Worm (Caenorhabditis elegans) whole organism, L2 larva: Measurements from ENCODE around the gene trd-1.
A peak's percentile ranks its signal among the peaks of the same experiment; 100 is the strongest.

Experiments
- C34F6.9 ChIP-seq: fragments of 150-350 bp; optimal IDR thresholded peaks from 2 replicates; lab custom pipeline; 2014; ENCODE audit warnings: missing biosample characterization, missing genetic modification characterization
- F13H6.1 ChIP-seq: sonication (generic microtip); optimal IDR thresholded peaks from 2 replicates; lab custom pipeline; 2016; ENCODE audit warnings: missing genetic modification characterization, missing compliant biosample characterization
- R02D3.7 ChIP-seq: fragments of 150-350 bp; optimal IDR thresholded peaks from 2 replicates; lab custom pipeline; 2014; ENCODE audit warnings: missing biosample characterization, missing genetic modification characterization
- Y55F3AM.14 ChIP-seq: fragments of 200-800 bp; sonication (Bioruptor generic); optimal IDR thresholded peaks from 2 replicates; lab custom pipeline; 2018; ENCODE audit warnings: mild to moderate bottlenecking, missing genetic modification characterization, missing compliant biosample characterization
- ZK546.5 ChIP-seq: sonication (generic microtip); optimal IDR thresholded peaks from 2 replicates; lab custom pipeline; 2017; ENCODE audit warnings: missing biosample characterization, missing genetic modification characterization
- aly-2 ChIP-seq: fragments of 150-350 bp; optimal IDR thresholded peaks from 2 replicates; lab custom pipeline; 2014; ENCODE audit warnings: missing biosample characterization, missing genetic modification characterization
- ama-1 ChIP-seq: fragments of 150-350 bp; optimal IDR thresholded peaks from 2 replicates; lab custom pipeline; 2018; ENCODE audit warnings: inconsistent platforms
- blmp-1 ChIP-seq: sonication (generic microtip); optimal IDR thresholded peaks from 2 replicates; lab custom pipeline; 2017; ENCODE audit warnings: missing genetic modification characterization, mild to moderate bottlenecking, missing compliant biosample characterization, antibody characterized with exemption, moderate library complexity; ENCODE audit not compliant: insufficient read depth
- ceh-16 ChIP-seq: fragments of 150-350 bp; optimal IDR thresholded peaks from 2 replicates; lab custom pipeline; 2014; ENCODE audit warnings: missing biosample characterization, missing genetic modification characterization
- ceh-82 ChIP-seq: fragments of 150-350 bp; optimal IDR thresholded peaks from 2 replicates; lab custom pipeline; 2014; ENCODE audit warnings: missing biosample characterization, missing genetic modification characterization
- crh-2 ChIP-seq: sonication (generic microtip); optimal IDR thresholded peaks from 2 replicates; lab custom pipeline; 2017; ENCODE audit warnings: missing biosample characterization, missing genetic modification characterization
- dmd-4 ChIP-seq: sonication (generic microtip); optimal IDR thresholded peaks from 2 replicates; lab custom pipeline; 2017; ENCODE audit warnings: missing biosample characterization, missing genetic modification characterization
- egl-27 ChIP-seq: sonication (generic microtip); optimal IDR thresholded peaks from 3 replicates; lab custom pipeline; 2017; ENCODE audit warnings: missing biosample characterization, missing genetic modification reagents, missing genetic modification characterization
- elt-1 ChIP-seq: fragments of 150-350 bp; optimal IDR thresholded peaks from 2 replicates; lab custom pipeline; 2014; ENCODE audit warnings: missing biosample characterization, missing genetic modification characterization
- fos-1 ChIP-seq: fragments of 150-350 bp; optimal IDR thresholded peaks from 2 replicates; lab custom pipeline; 2014; ENCODE audit warnings: missing biosample characterization, missing genetic modification characterization
- gmeb-1 ChIP-seq: fragments of 150-350 bp; optimal IDR thresholded peaks from 2 replicates; lab custom pipeline; 2014; ENCODE audit warnings: missing biosample characterization, missing genetic modification characterization
- lin-13 ChIP-seq: fragments of 150-350 bp; optimal IDR thresholded peaks from 2 replicates; lab custom pipeline; 2014; ENCODE audit warnings: missing biosample characterization, missing genetic modification reagents, missing genetic modification characterization
- lin-39 ChIP-seq: fragments of 150-350 bp; optimal IDR thresholded peaks from 2 replicates; lab custom pipeline; 2014; ENCODE audit warnings: missing biosample characterization, missing genetic modification reagents, missing genetic modification characterization
- lsy-2 ChIP-seq, 2 experiments: fragments of 150-350 bp in 1 of 2; sonication (generic microtip) in 1 of 2; optimal IDR thresholded peaks; 2 replicates each; lab custom pipeline; 2014 to 2017; ENCODE audit warnings: missing biosample characterization in 2 of 2, missing genetic modification characterization in 2 of 2
- mab-5 ChIP-seq: fragments of 150-350 bp; optimal IDR thresholded peaks from 2 replicates; lab custom pipeline; 2014; ENCODE audit warnings: missing biosample characterization, missing genetic modification characterization
- mbf-1 ChIP-seq: sonication (generic microtip); optimal IDR thresholded peaks from 2 replicates; lab custom pipeline; 2017; ENCODE audit warnings: missing biosample characterization, missing genetic modification characterization
- mdl-1 ChIP-seq, 2 experiments: fragments of 150-350 bp in 1 of 2; sonication (generic microtip) in 1 of 2; optimal IDR thresholded peaks; 2 replicates each; lab custom pipeline; 2017; ENCODE audit warnings: missing biosample characterization in 2 of 2, missing genetic modification characterization in 2 of 2
- nhr-10 ChIP-seq: sonication (generic microtip); optimal IDR thresholded peaks from 2 replicates; lab custom pipeline; 2017; ENCODE audit warnings: missing biosample characterization, missing genetic modification characterization
- nhr-11 ChIP-seq: fragments of 150-350 bp; optimal IDR thresholded peaks from 2 replicates; lab custom pipeline; 2014; ENCODE audit warnings: missing biosample characterization, missing genetic modification characterization
- nhr-12 ChIP-seq: fragments of 150-350 bp; optimal IDR thresholded peaks from 2 replicates; lab custom pipeline; 2014; ENCODE audit warnings: missing biosample characterization, missing genetic modification characterization
- nhr-129 ChIP-seq: fragments of 150-350 bp; optimal IDR thresholded peaks from 2 replicates; lab custom pipeline; 2014; ENCODE audit warnings: missing biosample characterization, missing genetic modification characterization
- nhr-21 ChIP-seq: fragments of 150-350 bp; optimal IDR thresholded peaks from 2 replicates; lab custom pipeline; 2014; ENCODE audit warnings: missing biosample characterization, missing genetic modification characterization
- nhr-237 ChIP-seq: fragments of 150-350 bp; optimal IDR thresholded peaks from 2 replicates; lab custom pipeline; 2014; ENCODE audit warnings: missing biosample characterization, missing genetic modification characterization
- nhr-25 ChIP-seq: fragments of 150-350 bp; sonication (generic microtip); optimal IDR thresholded peaks from 3 replicates; lab custom pipeline; 2014; ENCODE audit warnings: missing biosample characterization, missing genetic modification characterization
- nhr-6 ChIP-seq: fragments of 150-350 bp; optimal IDR thresholded peaks from 2 replicates; lab custom pipeline; 2014; ENCODE audit warnings: missing biosample characterization, missing genetic modification characterization
- peb-1 ChIP-seq: fragments of 150-350 bp; optimal IDR thresholded peaks from 2 replicates; lab custom pipeline; 2014; ENCODE audit warnings: missing biosample characterization, missing genetic modification characterization
- sem-4 ChIP-seq: fragments of 150-350 bp; optimal IDR thresholded peaks from 2 replicates; lab custom pipeline; 2014; ENCODE audit warnings: missing biosample characterization, missing genetic modification reagents, missing genetic modification characterization
- skn-1 ChIP-seq: sonication (generic microtip); optimal IDR thresholded peaks from 2 replicates; lab custom pipeline; 2017; ENCODE audit warnings: missing biosample characterization, missing genetic modification characterization
- sma-3 ChIP-seq: sonication (generic microtip); optimal IDR thresholded peaks from 2 replicates; lab custom pipeline; 2016; ENCODE audit warnings: missing genetic modification reagents, missing genetic modification characterization, missing compliant biosample characterization
- sma-9 ChIP-seq, 2 experiments: fragments of 150-350 bp in 1 of 2; sonication (generic microtip) in 1 of 2; optimal IDR thresholded peaks; 2 replicates each; lab custom pipeline; 2014 to 2016; ENCODE audit warnings: missing genetic modification characterization in 2 of 2, mild to moderate bottlenecking in 1 of 2, missing biosample characterization in 1 of 2, missing compliant biosample characterization in 1 of 2, missing genetic modification reagents in 1 of 2, moderate library complexity in 1 of 2
- snpc-4 ChIP-seq: fragments of 150-350 bp; optimal IDR thresholded peaks from 2 replicates; lab custom pipeline; 2014; ENCODE audit warnings: missing biosample characterization, missing genetic modification characterization
- unc-55 ChIP-seq: fragments of 150-350 bp; sonication (generic microtip); optimal IDR thresholded peaks from 3 replicates; lab custom pipeline; 2014; ENCODE audit warnings: missing biosample characterization, missing genetic modification reagents, missing genetic modification characterization
- unc-62 ChIP-seq: fragments of 150-350 bp; optimal IDR thresholded peaks from 2 replicates; lab custom pipeline; 2014; ENCODE audit warnings: missing biosample characterization, missing genetic modification reagents, missing genetic modification characterization
- zag-1 ChIP-seq: fragments of 150-350 bp; optimal IDR thresholded peaks from 2 replicates; lab custom pipeline; 2014; ENCODE audit warnings: missing biosample characterization, missing genetic modification characterization
- ztf-4 ChIP-seq: fragments of 150-350 bp; optimal IDR thresholded peaks from 2 replicates; lab custom pipeline; 2014; ENCODE audit warnings: missing biosample characterization, missing genetic modification characterization

Gene trd-1

DNA sequence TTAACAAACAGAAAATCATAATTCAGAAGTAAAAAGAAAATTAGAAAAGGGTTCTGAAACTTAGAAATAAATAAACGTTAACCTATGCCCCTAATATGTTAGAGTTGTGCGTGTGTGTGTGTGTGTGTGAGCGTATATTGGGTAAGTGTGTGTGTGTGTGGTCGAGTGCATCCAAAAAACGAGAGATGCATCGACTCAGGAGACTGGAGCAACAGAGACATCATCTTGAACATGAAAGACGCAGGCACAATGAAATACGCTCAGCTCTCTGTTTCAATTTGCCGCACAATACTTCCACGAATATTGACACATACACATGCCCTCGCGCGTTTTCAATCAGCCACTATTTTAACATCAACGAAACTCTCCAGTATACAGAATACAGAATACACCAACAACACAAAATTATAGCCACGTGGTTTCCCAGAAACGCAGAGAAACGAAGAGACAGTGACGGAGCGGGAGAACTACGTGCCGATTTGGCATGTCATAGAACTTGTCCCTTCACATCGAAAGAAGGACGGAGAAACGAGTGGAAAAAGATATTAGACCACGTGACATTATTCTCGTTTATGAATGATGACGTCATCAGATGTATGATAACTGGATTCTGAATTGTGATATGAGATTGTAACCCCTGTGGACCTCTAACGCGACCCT, 9.8 kb upstream of the trd-1 start:
- TF ChIP-seq egl-27 (tag; lab: Kevin White, UChicago) (peak; percentile 60), sma-3 (peak; percentile 95), nhr-129 (peak; percentile 92), ztf-4 (tag; lab: Kevin White, UChicago) (peak; percentile 89), sem-4 (tag; lab: Kevin White, UChicago) (peak; percentile 70), unc-62 (GFP tag; lab: Kevin White, UChicago) (peak; percentile 15), ama-1 (peak; percentile 59), elt-1 (no peak), sma-9 (GFP tag; optimal IDR thresholded peaks at IDR 0.05; lab: Kevin White, UChicago) (peak; percentile 91), sma-9 (tag; optimal IDR thresholded peaks at IDR 0.05; lab: Kevin White, UChicago) (no peak), ceh-16 (tag; lab: Kevin White, UChicago) (no peak), nhr-10 (tag; lab: Kevin White, UChicago) (peak; percentile 8), peb-1 (tag; lab: Kevin White, UChicago) (no peak), lin-13 (peak; percentile 17), skn-1 (tag; lab: Kevin White, UChicago) (peak; percentile 16), mdl-1 (tag; optimal IDR thresholded peaks at IDR 0.05; lab: Kevin White, UChicago) (peak; percentile 92 to 96), unc-55 (GFP tag; lab: Kevin White, UChicago) (peak; percentile 52), mab-5 (tag; lab: Kevin White, UChicago) (no peak), nhr-12 (tag; lab: Kevin White, UChicago) (no peak), C34F6.9 (peak; percentile 82), fos-1 (tag; lab: Kevin White, UChicago) (peak; percentile 75), mbf-1 (no peak), ZK546.5 (tag; lab: Kevin White, UChicago) (no peak), aly-2 (no peak), Y55F3AM.14 (GFP tag; lab: Kevin White, UChicago) (peak; percentile 66), blmp-1 (tag; lab: Kevin White, UChicago) (peak; percentile 75), nhr-21 (tag; lab: Kevin White, UChicago) (peak; percentile 93), ceh-82 (tag; lab: Kevin White, UChicago) (no peak), snpc-4 (tag; lab: Kevin White, UChicago) (peak; percentile 41), nhr-11 (no peak), lin-39 (tag; lab: Kevin White, UChicago) (no peak), zag-1 (tag; lab: Kevin White, UChicago) (no peak), lsy-2 (tag; optimal IDR thresholded peaks at IDR 0.05; lab: Kevin White, UChicago) (peak; percentile 33 to 76), gmeb-1 (tag; lab: Kevin White, UChicago) (peak; percentile 69), nhr-6 (tag; lab: Kevin White, UChicago) (peak; percentile 67), crh-2 (tag; lab: Kevin White, UChicago) (peak; percentile 92), nhr-25 (peak; percentile 97), F13H6.1 (tag; lab: Kevin White, UChicago) (peak; percentile 58)

DNA sequence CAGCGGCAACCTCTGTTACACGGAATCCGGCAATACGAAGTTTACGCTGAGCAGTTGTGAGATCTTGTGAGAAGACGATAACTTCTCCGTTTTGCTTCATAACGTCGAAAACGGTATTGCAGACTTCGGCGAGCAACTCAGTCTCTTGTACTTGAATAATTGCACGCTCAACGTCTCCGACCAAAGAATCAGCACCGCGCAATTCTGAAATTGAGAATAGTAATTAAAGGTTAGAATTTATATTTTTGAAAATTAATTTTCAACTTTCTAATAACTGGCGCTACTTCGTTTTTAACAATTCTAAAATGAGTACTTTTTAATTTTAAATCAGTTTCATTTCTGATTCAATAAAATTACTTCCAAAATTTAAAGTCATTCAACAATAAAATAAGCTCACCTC, 7.5 kb upstream of the trd-1 start:
- TF ChIP-seq ztf-4 (tag; lab: Kevin White, UChicago): no peak
- TF ChIP-seq skn-1 (tag; lab: Kevin White, UChicago): no peak
- no peak for TF ChIP-seq R02D3.7 (tag; lab: Kevin White, UChicago)
- no peak for TF ChIP-seq ZK546.5 (tag; lab: Kevin White, UChicago)
- TF ChIP-seq Y55F3AM.14 (GFP tag; lab: Kevin White, UChicago): no peak
- no peak for TF ChIP-seq C34F6.9
- no peak for TF ChIP-seq gmeb-1 (tag; lab: Kevin White, UChicago)
- no peak for TF ChIP-seq zag-1 (tag; lab: Kevin White, UChicago)
- no peak for TF ChIP-seq dmd-4 (tag; lab: Kevin White, UChicago)
- TF ChIP-seq nhr-237: no peak
- no peak for TF ChIP-seq ceh-82 (tag; lab: Kevin White, UChicago)
- no peak for TF ChIP-seq crh-2 (tag; lab: Kevin White, UChicago)
- no peak for TF ChIP-seq lin-13
- no peak for TF ChIP-seq lsy-2 (tag; optimal IDR thresholded peaks at IDR 0.05; lab: Kevin White, UChicago)
